Worm (Caenorhabditis elegans): ENCODE measurements around the gene thoc-5.

The thoc-5 gene

ce11 chrIII:5344561-5344960 lies 4.6 kb downstream of the thoc-5 start:
- TF ChIP-seq grh-1 (GFP tag; IDR thresholded peaks at IDR 0.05) (no peak), zip-4 (GFP tag; optimal IDR thresholded peaks at IDR 0.05) (no peak), tbx-2 (tag; optimal IDR thresholded peaks at IDR 0.05) (no peak), sptf-1 (tag; optimal IDR thresholded peaks at IDR 0.05) (no peak), nhr-237 (tag; optimal IDR thresholded peaks at IDR 0.05) (no peak), snpc-4 (tag; optimal IDR thresholded peaks at IDR 0.05) (no peak)

ce11 chrIII:5343555-5343954 lies 5.6 kb downstream of the thoc-5 start:
- TF ChIP-seq ztf-4 (tag; optimal IDR thresholded peaks at IDR 0.05), result no peak
- TF ChIP-seq efl-1 (optimal IDR thresholded peaks at IDR 0.05), result no peak
- peak in 1 of 2 experiments; percentile 65 for TF ChIP-seq efl-1 (GFP tag; optimal IDR thresholded peaks at IDR 0.05 in 1 of 2)
- no peak for TF ChIP-seq ztf-11 (tag; optimal IDR thresholded peaks at IDR 0.05)
- no peak for TF ChIP-seq pax-3 (tag; optimal IDR thresholded peaks at IDR 0.05)
- no peak for TF ChIP-seq nhr-237 (tag; optimal IDR thresholded peaks at IDR 0.05)
- TF ChIP-seq F16B12.6 (tag; optimal IDR thresholded peaks at IDR 0.05), result no peak

DNA sequence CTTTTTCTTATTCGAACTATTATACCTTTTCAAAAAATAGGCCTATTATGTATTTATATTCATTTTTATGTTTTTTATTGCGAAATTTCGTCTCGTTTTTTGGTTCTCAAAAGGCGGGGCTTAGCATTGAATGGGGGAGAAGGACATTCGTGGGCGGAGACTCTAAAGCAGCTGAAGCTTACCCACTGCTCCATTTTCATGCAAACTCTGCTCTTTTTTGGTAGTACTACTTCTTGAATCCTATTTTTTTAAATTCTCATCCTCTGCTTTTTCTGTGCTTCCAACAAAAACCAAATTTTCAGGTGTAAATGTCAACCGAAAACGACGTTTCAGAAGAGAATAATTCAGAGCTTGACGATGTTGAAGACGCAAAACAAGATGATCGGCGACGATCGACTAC lies 7.8 kb downstream of the thoc-5 start, which contains the start of gene ZK121.2:
TSS of gene ZK121.2 (plus strand) at position 301 of the 400 bp plus-strand sequence.
- no peak for TF ChIP-seq rnt-1 (tag; optimal IDR thresholded peaks at IDR 0.05)
- no peak for TF ChIP-seq tlp-1 (tag; optimal IDR thresholded peaks at IDR 0.05)
- no peak for TF ChIP-seq efl-1 (optimal IDR thresholded peaks at IDR 0.05)
- no peak for TF ChIP-seq efl-1 (GFP tag; optimal IDR thresholded peaks at IDR 0.05 in 1 of 2)
- TF ChIP-seq dpl-1 (GFP tag; optimal IDR thresholded peaks at IDR 0.05), result no peak
- no peak for TF ChIP-seq nhr-71 (tag; optimal IDR thresholded peaks at IDR 0.05)
- no peak for TF ChIP-seq nhr-237 (tag; optimal IDR thresholded peaks at IDR 0.05)
- TF ChIP-seq ets-5 (GFP tag; IDR thresholded peaks at IDR 0.05), result no peak
- no peak for TF ChIP-seq lin-14 (GFP tag; optimal IDR thresholded peaks at IDR 0.05)

ce11 chrIII:5340530-5340929 lies 8.7 kb downstream of the thoc-5 start:
- TF ChIP-seq isw-1 (GFP tag; IDR thresholded peaks at IDR 0.05) (no peak), fkh-4 (tag; optimal IDR thresholded peaks at IDR 0.05; ENCODE audit: borderline replicate concordance) (no peak), efl-3 (GFP tag; optimal IDR thresholded peaks at IDR 0.05) (no peak), C16A3.4 (tag; optimal IDR thresholded peaks at IDR 0.05) (no peak), dsc-1 (tag; optimal IDR thresholded peaks at IDR 0.05) (peak; percentile 80), mab-9 (GFP tag; IDR thresholded peaks at IDR 0.05) (no peak), nhr-84 (tag; optimal IDR thresholded peaks at IDR 0.05) (no peak), pax-3 (tag; optimal IDR thresholded peaks at IDR 0.05) (peak; percentile 24), grh-1 (GFP tag; IDR thresholded peaks at IDR 0.05) (no peak), ztf-4 (tag; optimal IDR thresholded peaks at IDR 0.05) (no peak), Y116A8C.19 (tag; optimal IDR thresholded peaks at IDR 0.05; ENCODE audit: borderline replicate concordance) (no peak), fkh-8 (tag; optimal IDR thresholded peaks at IDR 0.05) (peak; percentile 65)

- TF ChIP-seq lir-3 (tag; optimal IDR thresholded peaks at IDR 0.05; ENCODE audit: poor library complexity), result no peak
- no peak for TF ChIP-seq lsy-2 (tag; optimal IDR thresholded peaks at IDR 0.05)
- TF ChIP-seq unc-130 (tag; optimal IDR thresholded peaks at IDR 0.05), result no peak
- no peak for TF ChIP-seq rnt-1 (tag; optimal IDR thresholded peaks at IDR 0.05)
- no peak for TF ChIP-seq tbx-2 (tag; optimal IDR thresholded peaks at IDR 0.05)
- no peak for TF ChIP-seq jun-1 (tag; optimal IDR thresholded peaks at IDR 0.05)
These were observed 10.4 kb downstream of the thoc-5 start for ce11 chrIII:5338787-5339186.

ce11 chrIII:5334517-5335049 lies 14.6 kb downstream of the thoc-5 start:
- TF ChIP-seq elt-3 (tag; optimal IDR thresholded peaks at IDR 0.05), result no peak
- no peak for TF ChIP-seq unc-86 (tag; optimal IDR thresholded peaks at IDR 0.05)
- no peak for TF ChIP-seq nhr-12 (tag; optimal IDR thresholded peaks at IDR 0.05)
- no peak for TF ChIP-seq vab-15 (tag; optimal IDR thresholded peaks at IDR 0.05)
- TF ChIP-seq isw-1 (GFP tag; IDR thresholded peaks at IDR 0.05), result no peak
- no peak for TF ChIP-seq nhr-90 (tag; optimal IDR thresholded peaks at IDR 0.05; ENCODE audit: poor library complexity)
- no peak for TF ChIP-seq mef-2 (tag; optimal IDR thresholded peaks at IDR 0.05)
- no peak for TF ChIP-seq unc-98 (GFP tag; IDR thresholded peaks at IDR 0.05)
- TF ChIP-seq lir-3 (tag; optimal IDR thresholded peaks at IDR 0.05; ENCODE audit: poor library complexity), result no peak
- no peak for TF ChIP-seq mep-1 (tag; optimal IDR thresholded peaks at IDR 0.05)
- no peak for TF ChIP-seq unc-130 (tag; optimal IDR thresholded peaks at IDR 0.05)
- no peak for TF ChIP-seq efl-1 (optimal IDR thresholded peaks at IDR 0.05)
- peak in 1 of 2 experiments; percentile 87 for TF ChIP-seq efl-1 (GFP tag; optimal IDR thresholded peaks at IDR 0.05 in 1 of 2)
- TF ChIP-seq zip-4 (GFP tag; optimal IDR thresholded peaks at IDR 0.05), result no peak
- peak; percentile 62 for TF ChIP-seq fkh-8 (tag; optimal IDR thresholded peaks at IDR 0.05)
- TF ChIP-seq C34B4.2 (tag; optimal IDR thresholded peaks at IDR 0.05), result no peak
- no peak for TF ChIP-seq unc-30 (tag; optimal IDR thresholded peaks at IDR 0.05)
- peak; percentile 20 for TF ChIP-seq nhr-71 (tag; optimal IDR thresholded peaks at IDR 0.05)
- TF ChIP-seq dsc-1 (tag; optimal IDR thresholded peaks at IDR 0.05), result no peak
- no peak for TF ChIP-seq grh-1 (GFP tag; IDR thresholded peaks at IDR 0.05)
- TF ChIP-seq lin-35 (GFP tag; optimal IDR thresholded peaks at IDR 0.05), result no peak

Measured in whole organism, L1 larva.